Worm (Caenorhabditis elegans) whole organism, early embryonic: ENCODE results near the gene H09F14.1.

Experiments used
- B0310.2 ChIP-seq: sonication (generic microtip); optimal IDR thresholded peaks from 2 replicates; lab custom pipeline; 2016; ENCODE audit warnings: mild to moderate bottlenecking, missing genetic modification characterization, missing compliant biosample characterization
- ama-1 ChIP-seq: fragments of 150-350 bp; optimal IDR thresholded peaks from 2 replicates; lab custom pipeline; 2014
- ceh-13 ChIP-seq: fragments of 200-800 bp; sonication (Bioruptor generic); optimal IDR thresholded peaks from 2 replicates; lab custom pipeline; 2018; ENCODE audit warnings: mild to moderate bottlenecking, missing genetic modification characterization, missing compliant biosample characterization
- ceh-36 ChIP-seq: sonication (generic microtip); optimal IDR thresholded peaks from 2 replicates; lab custom pipeline; 2016; ENCODE audit warnings: missing genetic modification characterization, inconsistent platforms, missing compliant biosample characterization
- flt-1 ChIP-seq: fragments of 200-800 bp; sonication (Bioruptor generic); IDR thresholded peaks from 2 replicates; pipeline ENCODE4 v1.3.6; 2022; ENCODE audit warnings: missing genetic modification characterization, missing compliant biosample characterization
- tbx-11 ChIP-seq: fragments of 200-800 bp; sonication (Bioruptor generic); IDR thresholded peaks from 2 replicates; pipeline ENCODE4 v1.3.6; 2022; ENCODE audit warnings: missing genetic modification characterization, missing compliant biosample characterization

DNA sequence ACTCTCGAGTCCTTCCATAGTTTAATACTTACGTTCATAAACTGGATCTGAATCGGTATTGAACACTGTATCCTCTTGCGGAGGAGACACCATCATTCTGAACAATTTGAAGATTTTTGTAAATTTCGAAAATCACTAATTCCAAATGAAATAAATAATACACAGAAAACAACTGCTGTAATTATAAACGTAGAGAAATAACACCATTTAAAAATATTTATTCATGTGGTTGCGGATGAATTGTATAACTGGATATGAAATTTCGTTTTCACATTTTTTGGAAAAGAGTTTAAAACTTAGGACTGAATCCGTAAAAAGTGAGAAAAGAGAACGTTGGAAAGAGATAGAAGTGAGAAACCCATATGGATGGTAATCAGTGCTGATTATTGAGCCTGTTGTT is 37.2 kb downstream of the H09F14.1 start, which contains the start of gene mics-1:
- TF ChIP-seq tbx-11 (GFP tag; lab: Robert Waterston, UW) (no peak), B0310.2 (tag; lab: Kevin White, UChicago) (no peak), ceh-13 (no peak), ceh-36 (tag; lab: Kevin White, UChicago) (no peak), flt-1 (GFP tag; lab: Robert Waterston, UW) (no peak), ama-1 (no peak)
